Worm (Caenorhabditis elegans) whole organism, early embryonic: Measurements from ENCODE around the gene lig-4.
A peak's percentile ranks its signal among the peaks of the same experiment; 100 is the strongest.

Experiments
- B0310.2 ChIP-seq: sonication (generic microtip); optimal IDR thresholded peaks from 2 replicates; lab custom pipeline; 2016; ENCODE audit warnings: mild to moderate bottlenecking, missing genetic modification characterization, missing compliant biosample characterization
- F13C5.2 ChIP-seq: sonication (generic microtip); optimal IDR thresholded peaks from 2 replicates; lab custom pipeline; 2017; ENCODE audit warnings: mild to moderate bottlenecking, missing genetic modification characterization, inconsistent platforms, missing compliant biosample characterization
- aly-1 ChIP-seq: sonication (generic microtip); optimal IDR thresholded peaks from 2 replicates; lab custom pipeline; 2016; ENCODE audit warnings: missing genetic modification characterization, missing compliant biosample characterization
- ama-1 ChIP-seq: fragments of 150-350 bp; optimal IDR thresholded peaks from 2 replicates; lab custom pipeline; 2014
- ceh-13 ChIP-seq: fragments of 200-800 bp; sonication (Bioruptor generic); optimal IDR thresholded peaks from 2 replicates; lab custom pipeline; 2018; ENCODE audit warnings: mild to moderate bottlenecking, missing genetic modification characterization, missing compliant biosample characterization
- ceh-36 ChIP-seq: sonication (generic microtip); optimal IDR thresholded peaks from 2 replicates; lab custom pipeline; 2016; ENCODE audit warnings: missing genetic modification characterization, inconsistent platforms, missing compliant biosample characterization
- ets-7 ChIP-seq: sonication (generic microtip); optimal IDR thresholded peaks from 2 replicates; lab custom pipeline; 2016; ENCODE audit warnings: missing genotype, missing genetic modification characterization, missing compliant biosample characterization
- flt-1 ChIP-seq: fragments of 200-800 bp; sonication (Bioruptor generic); IDR thresholded peaks from 2 replicates; pipeline ENCODE4 v1.3.6; 2022; ENCODE audit warnings: missing genetic modification characterization, missing compliant biosample characterization
- hmbx-1 ChIP-seq: sonication (generic microtip); optimal IDR thresholded peaks from 2 replicates; lab custom pipeline; 2016; ENCODE audit warnings: mild to moderate bottlenecking, missing genetic modification characterization, missing compliant biosample characterization
- hmg-4 ChIP-seq: fragments of 200-800 bp; sonication (Bioruptor generic); optimal IDR thresholded peaks from 2 replicates; lab custom pipeline; 2018; ENCODE audit warnings: mild to moderate bottlenecking, missing genetic modification characterization, missing compliant biosample characterization
- hnd-1 ChIP-seq: sonication (generic microtip); optimal IDR thresholded peaks from 2 replicates; lab custom pipeline; 2016; ENCODE audit warnings: missing genetic modification characterization, missing compliant biosample characterization
- pes-1 ChIP-seq: fragments of 200-800 bp; sonication (Bioruptor generic); IDR thresholded peaks from 2 replicates; pipeline ENCODE4 v1.3.6; 2022; ENCODE audit warnings: missing genetic modification reagents, missing genetic modification characterization, missing compliant biosample characterization
- scrt-1 ChIP-seq: fragments of 200-800 bp; sonication (Bioruptor generic); IDR thresholded peaks from 2 replicates; pipeline ENCODE4 v1.3.6; 2022; ENCODE audit warnings: missing genetic modification characterization, missing compliant biosample characterization
- sea-1 ChIP-seq: fragments of 200-800 bp; sonication (Bioruptor generic); conservative IDR thresholded peaks from 2 replicates; pipeline ENCODE4 v1.3.6; 2022; ENCODE audit warnings: missing genetic modification characterization, missing compliant biosample characterization
- tbx-11 ChIP-seq: fragments of 200-800 bp; sonication (Bioruptor generic); IDR thresholded peaks from 2 replicates; pipeline ENCODE4 v1.3.6; 2022; ENCODE audit warnings: missing genetic modification characterization, missing compliant biosample characterization
- tbx-37 ChIP-seq: fragments of 200-800 bp; sonication (Bioruptor generic); conservative IDR thresholded peaks from 2 replicates; pipeline ENCODE4 v1.3.6; 2022; ENCODE audit warnings: missing genetic modification reagents, missing genetic modification characterization, missing compliant biosample characterization
- tra-4 ChIP-seq: sonication (generic microtip); optimal IDR thresholded peaks from 2 replicates; lab custom pipeline; 2017; ENCODE audit warnings: missing genetic modification characterization, missing compliant biosample characterization

lig-4 gene

ce11 chrIII:7542037-7542436 is 20.8 kb downstream of the lig-4 start:
- no peak for TF ChIP-seq F13C5.2 (tag; lab: Kevin White, UChicago)
- TF ChIP-seq ets-7 (tag; lab: Kevin White, UChicago): no peak
- TF ChIP-seq tbx-37 (GFP tag; lab: Robert Waterston, UW): no peak
- no peak for TF ChIP-seq B0310.2
- no peak for TF ChIP-seq hnd-1 (tag; lab: Kevin White, UChicago)
- no peak for TF ChIP-seq ama-1 (lab: Kevin White, UChicago)
- no peak for TF ChIP-seq pes-1
- TF ChIP-seq hmg-4 (GFP tag; lab: Kevin White, UChicago): no peak

- TF ChIP-seq hnd-1 (tag; lab: Kevin White, UChicago) (no peak), ama-1 (lab: Kevin White, UChicago) (no peak), pes-1 (no peak), hmbx-1 (tag; lab: Kevin White, UChicago) (no peak), ceh-36 (no peak), sea-1 (no peak), ceh-13 (GFP tag; lab: Kevin White, UChicago) (no peak), tra-4 (tag; lab: Kevin White, UChicago) (no peak), F13C5.2 (tag; lab: Kevin White, UChicago) (no peak), aly-1 (no peak), scrt-1 (GFP tag; lab: Robert Waterston, UW) (no peak)
Measured at ce11 chrIII:7544211-7544610, 22.9 kb downstream of the lig-4 start.

ce11 chrIII:7545189-7545588 is 23.9 kb downstream of the lig-4 start:
- no peak for TF ChIP-seq ama-1 (lab: Kevin White, UChicago)
- peak; percentile 53 for TF ChIP-seq ceh-36

- TF ChIP-seq scrt-1 (GFP tag; lab: Robert Waterston, UW) (no peak), F13C5.2 (tag; lab: Kevin White, UChicago) (no peak), pes-1 (no peak), tbx-37 (GFP tag; lab: Robert Waterston, UW) (no peak), tra-4 (tag; lab: Kevin White, UChicago) (no peak), hmbx-1 (tag; lab: Kevin White, UChicago) (no peak), ceh-13 (GFP tag; lab: Kevin White, UChicago) (no peak), hmg-4 (GFP tag; lab: Kevin White, UChicago) (no peak), ama-1 (lab: Kevin White, UChicago) (no peak), ceh-36 (no peak), ets-7 (tag; lab: Kevin White, UChicago) (no peak), aly-1 (no peak), hnd-1 (tag; lab: Kevin White, UChicago) (no peak), sea-1 (no peak), tbx-11 (GFP tag; lab: Robert Waterston, UW) (no peak), B0310.2 (no peak)
Measured at ce11 chrIII:7548963-7549362, 27.7 kb downstream of the lig-4 start.

ce11 chrIII:7550979-7551378 is 29.7 kb downstream of the lig-4 start:
- no peak for TF ChIP-seq aly-1
- no peak for TF ChIP-seq tbx-11 (GFP tag; lab: Robert Waterston, UW)
- TF ChIP-seq scrt-1 (GFP tag; lab: Robert Waterston, UW): no peak
- no peak for TF ChIP-seq hnd-1 (tag; lab: Kevin White, UChicago)
- TF ChIP-seq flt-1 (GFP tag; lab: Robert Waterston, UW): no peak
- peak; percentile 13 for TF ChIP-seq ceh-13 (GFP tag; lab: Kevin White, UChicago)
- no peak for TF ChIP-seq hmbx-1 (tag; lab: Kevin White, UChicago)
- TF ChIP-seq ceh-36: no peak

- TF ChIP-seq hmbx-1 (tag; lab: Kevin White, UChicago) (no peak), sea-1 (no peak), scrt-1 (GFP tag; lab: Robert Waterston, UW) (no peak), hmg-4 (GFP tag; lab: Kevin White, UChicago) (no peak), aly-1 (no peak), F13C5.2 (tag; lab: Kevin White, UChicago) (no peak), ceh-36 (no peak), pes-1 (no peak), ama-1 (lab: Kevin White, UChicago) (no peak), hnd-1 (tag; lab: Kevin White, UChicago) (no peak), tbx-37 (GFP tag; lab: Robert Waterston, UW) (no peak), tra-4 (tag; lab: Kevin White, UChicago) (no peak), ets-7 (tag; lab: Kevin White, UChicago) (no peak), ceh-13 (GFP tag; lab: Kevin White, UChicago) (no peak), B0310.2 (no peak), tbx-11 (GFP tag; lab: Robert Waterston, UW) (no peak), flt-1 (GFP tag; lab: Robert Waterston, UW) (no peak)
Measured at ce11 chrIII:7552859-7553258, 31.6 kb downstream of the lig-4 start.

ce11 chrIII:7553693-7554226 is 32.5 kb downstream of the lig-4 start:
- TF ChIP-seq ets-7 (tag; lab: Kevin White, UChicago) (no peak), tra-4 (tag; lab: Kevin White, UChicago) (no peak), hmg-4 (GFP tag; lab: Kevin White, UChicago) (no peak), sea-1 (no peak), ama-1 (lab: Kevin White, UChicago) (no peak), ceh-36 (no peak), flt-1 (GFP tag; lab: Robert Waterston, UW) (no peak), F13C5.2 (tag; lab: Kevin White, UChicago) (no peak), ceh-13 (GFP tag; lab: Kevin White, UChicago) (no peak)

- TF ChIP-seq ets-7 (tag; lab: Kevin White, UChicago) (no peak), B0310.2 (no peak), sea-1 (0 out of 2 replicates have a peak, but pooled peaks have one; percentile 45), aly-1 (no peak), ceh-13 (GFP tag; lab: Kevin White, UChicago) (peak; percentile 61), ama-1 (lab: Kevin White, UChicago) (no peak), flt-1 (GFP tag; lab: Robert Waterston, UW) (no peak), tbx-11 (GFP tag; lab: Robert Waterston, UW) (0 out of 2 replicates have a peak, but pooled peaks have one; percentile 40), ceh-36 (no peak), hmg-4 (GFP tag; lab: Kevin White, UChicago) (peak; percentile 32), pes-1 (no peak), F13C5.2 (tag; lab: Kevin White, UChicago) (no peak), hnd-1 (tag; lab: Kevin White, UChicago) (no peak), hmbx-1 (tag; lab: Kevin White, UChicago) (no peak), tbx-37 (GFP tag; lab: Robert Waterston, UW) (no peak), tra-4 (tag; lab: Kevin White, UChicago) (no peak), scrt-1 (GFP tag; lab: Robert Waterston, UW) (no peak)
Measured at ce11 chrIII:7554697-7555145, 33.5 kb downstream of the lig-4 start.
